Fruit fly (Drosophila melanogaster) ovary, adult (tissue): ENCODE measurements around the gene CG13455.

ENCODE experiments used
- CG17801 ChIP-seq: fragments of 200-800 bp; optimal IDR thresholded peaks from 2 replicates; lab custom pipeline; 2019; ENCODE audit warnings: missing biosample characterization, mild to moderate bottlenecking, missing genetic modification characterization, moderate library complexity; ENCODE audit not compliant: partially characterized antibody

The CG13455 gene

dm6 chr3L:15534274-15535227 is 38.2 kb downstream of the CG13455 start:
- no peak for TF ChIP-seq CG17801 (GFP tag; lab: Kevin White, UChicago)

dm6 chr3L:15535228-15535598 is 38.8 kb downstream of the CG13455 start, which contains the start of gene CrebA:
Gene CrebA (plus strand): TSS chr3L:15535395.
- peak; percentile 1 for TF ChIP-seq CG17801 (GFP tag; lab: Kevin White, UChicago)

DNA sequence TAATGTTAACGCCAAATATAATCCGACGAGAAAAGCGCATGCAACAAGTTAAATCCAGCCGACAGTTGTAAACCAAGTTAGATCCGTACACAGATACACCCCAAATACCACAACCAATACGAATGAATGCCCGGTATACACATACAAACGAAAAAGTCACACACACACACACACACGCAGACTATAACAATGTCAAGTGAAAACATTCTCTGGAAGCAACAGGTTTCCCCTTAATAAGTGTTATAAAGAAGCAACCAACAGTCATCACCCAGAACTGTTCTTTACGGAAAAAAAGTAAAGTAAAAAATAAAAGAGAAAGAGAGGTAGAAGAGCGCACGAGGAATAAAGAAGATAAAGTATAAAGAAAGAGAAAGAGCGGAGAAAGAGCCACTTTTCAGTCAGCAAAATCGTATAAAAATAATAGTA is 39.4 kb downstream of the CG13455 start:
- no peak for TF ChIP-seq CG17801 (GFP tag; lab: Kevin White, UChicago)

dm6 chr3L:15536550-15536949 is 40.2 kb downstream of the CG13455 start:
- no peak for TF ChIP-seq CG17801 (GFP tag; lab: Kevin White, UChicago)

DNA sequence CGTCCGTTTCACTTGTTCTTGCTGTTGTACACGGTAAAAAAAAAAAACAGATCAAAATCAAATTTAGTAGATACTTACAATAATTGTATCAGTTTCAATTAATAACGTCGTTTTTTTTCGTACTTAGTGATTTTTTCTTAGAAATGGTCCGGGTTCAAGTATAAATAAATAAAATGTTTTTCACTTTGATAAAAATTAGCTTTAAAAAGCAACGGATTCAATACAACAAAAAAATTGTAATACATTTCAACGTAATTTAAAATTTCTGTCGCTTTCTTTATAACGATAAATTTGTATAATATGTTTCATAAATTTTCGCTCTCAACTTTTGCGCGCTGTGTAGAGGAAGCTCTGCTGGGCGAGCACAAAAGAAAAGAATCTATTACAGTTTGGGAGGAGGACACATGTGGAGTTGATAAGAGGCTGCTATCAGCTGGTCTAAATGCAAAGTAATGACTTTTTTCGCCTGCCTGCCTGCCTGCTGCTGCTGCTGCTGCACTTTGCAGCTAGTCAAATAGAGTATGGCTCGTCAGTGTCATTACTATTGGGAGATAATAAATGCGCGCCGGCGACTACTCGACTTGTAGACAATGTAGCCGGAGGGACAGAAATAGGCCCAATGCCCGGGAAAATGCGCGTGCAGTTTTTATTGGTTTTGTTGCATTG is 41.7 kb downstream of the CG13455 start:
- no peak for TF ChIP-seq CG17801 (GFP tag; lab: Kevin White, UChicago)

DNA sequence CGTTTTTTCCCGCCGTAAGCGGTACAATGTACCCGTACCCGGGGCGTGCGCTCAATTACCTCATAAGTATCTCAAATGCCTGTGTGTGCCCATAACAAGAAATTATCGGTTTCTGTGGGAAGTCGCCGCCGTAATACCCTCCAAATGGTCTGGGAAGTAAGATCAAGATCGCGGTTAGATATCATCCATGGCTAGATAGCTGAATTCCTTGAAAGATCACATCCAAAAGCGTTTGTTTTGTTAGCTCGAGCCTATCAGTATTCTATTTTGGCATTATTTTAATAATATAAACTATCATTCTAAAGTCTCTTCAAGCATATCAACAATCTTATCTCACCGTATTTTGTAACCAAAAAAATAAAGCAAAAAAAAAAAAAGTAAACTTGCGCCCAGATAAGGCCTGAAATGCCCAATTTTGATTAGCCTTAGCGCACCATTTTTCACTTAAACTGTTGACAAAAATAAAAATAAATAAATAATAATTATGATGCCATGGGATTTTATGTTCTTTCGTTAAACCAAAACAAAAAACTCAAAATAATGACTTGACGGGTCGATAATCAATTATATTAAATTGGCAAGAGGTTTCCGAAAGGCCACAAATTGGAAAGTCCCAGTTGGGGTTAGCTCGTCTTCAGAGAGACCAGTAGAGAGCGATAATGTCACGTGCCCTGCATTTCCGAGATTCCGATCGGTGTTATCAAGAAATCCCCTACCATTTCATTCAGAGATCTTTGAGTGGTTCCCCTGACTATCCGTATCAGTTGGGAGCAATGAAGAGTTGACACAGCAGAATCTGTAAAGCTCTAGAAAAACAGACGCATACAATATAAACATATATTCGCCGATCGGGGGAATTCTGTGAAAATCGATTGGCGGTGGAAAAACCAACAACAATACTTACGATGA is 42.5 kb downstream of the CG13455 start:
- TF ChIP-seq CG17801 (GFP tag; lab: Kevin White, UChicago): no peak

DNA sequence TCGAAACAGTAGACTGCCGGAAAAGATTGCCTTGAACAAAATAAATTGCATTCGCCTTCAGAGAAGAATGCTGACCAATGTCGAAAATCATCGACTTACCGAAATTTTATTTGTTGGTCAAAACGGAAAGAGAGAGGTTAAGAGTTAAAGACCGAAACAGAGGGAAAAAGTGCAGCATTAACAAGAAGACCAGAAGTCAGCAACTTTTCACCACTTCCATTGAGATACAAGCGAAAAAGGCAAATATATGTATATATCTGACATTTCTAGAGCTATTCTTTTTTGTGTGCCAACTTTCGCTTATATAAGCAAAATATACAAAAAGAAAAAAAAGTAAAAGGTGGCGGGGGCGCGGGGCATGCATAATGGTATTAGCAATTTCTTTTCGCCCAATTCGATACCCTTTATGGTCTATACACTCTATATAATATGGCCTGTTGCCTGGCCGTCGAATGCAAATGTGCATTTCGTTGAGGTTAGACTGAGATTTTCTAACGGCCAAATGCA is 43.6 kb downstream of the CG13455 start:
- TF ChIP-seq CG17801 (GFP tag; lab: Kevin White, UChicago): peak; percentile 17

DNA sequence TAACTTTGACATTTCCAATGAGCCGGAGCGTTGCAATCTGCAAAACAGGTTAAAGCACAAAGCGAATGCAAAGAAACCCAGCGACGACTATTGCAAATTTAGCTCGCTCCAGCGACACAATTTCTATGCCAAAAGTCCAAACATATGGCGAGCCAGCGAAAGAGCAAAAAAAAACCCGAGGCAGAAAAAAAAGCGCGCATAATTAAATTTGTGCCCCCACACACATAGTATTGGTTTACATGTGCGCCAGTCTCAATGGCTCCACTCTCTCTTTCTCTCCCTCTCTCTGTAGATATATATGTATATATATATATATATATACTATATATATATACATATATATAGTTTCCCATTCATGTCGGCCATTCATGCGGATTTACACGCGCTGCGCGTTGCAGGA is 44.3 kb downstream of the CG13455 start:
- TF ChIP-seq CG17801 (GFP tag; lab: Kevin White, UChicago): no peak

dm6 chr3L:15541281-15541680 is 44.9 kb downstream of the CG13455 start:
- no peak for TF ChIP-seq CG17801 (GFP tag; lab: Kevin White, UChicago)

DNA sequence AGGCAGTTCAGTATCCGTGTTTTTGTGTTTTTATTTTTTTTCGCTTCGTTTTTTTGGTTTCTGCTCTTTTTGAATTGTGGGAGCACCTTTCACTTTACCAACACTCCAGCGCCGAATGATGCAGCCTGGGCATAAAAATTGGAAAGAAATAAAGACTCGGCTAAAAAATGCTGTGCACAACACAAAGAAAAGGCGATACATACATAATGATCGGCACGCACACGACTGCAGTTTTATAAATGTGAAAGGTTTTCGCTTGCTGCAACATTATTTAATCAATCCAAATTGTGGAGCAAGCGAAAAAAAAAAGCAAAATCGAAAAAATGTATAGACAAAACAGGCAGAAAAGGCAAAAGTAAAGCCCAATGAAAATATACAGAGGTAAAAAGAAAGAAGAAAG is 46.7 kb downstream of the CG13455 start:
- TF ChIP-seq CG17801 (GFP tag; lab: Kevin White, UChicago): peak; percentile 21

- TF ChIP-seq CG17801 (GFP tag; lab: Kevin White, UChicago): no peak
Observed at dm6 chr3L:15543467-15543866, 47.1 kb downstream of the CG13455 start.

dm6 chr3L:15544455-15545415 is 48.4 kb downstream of the CG13455 start:
- no peak for TF ChIP-seq CG17801 (GFP tag; lab: Kevin White, UChicago)

DNA sequence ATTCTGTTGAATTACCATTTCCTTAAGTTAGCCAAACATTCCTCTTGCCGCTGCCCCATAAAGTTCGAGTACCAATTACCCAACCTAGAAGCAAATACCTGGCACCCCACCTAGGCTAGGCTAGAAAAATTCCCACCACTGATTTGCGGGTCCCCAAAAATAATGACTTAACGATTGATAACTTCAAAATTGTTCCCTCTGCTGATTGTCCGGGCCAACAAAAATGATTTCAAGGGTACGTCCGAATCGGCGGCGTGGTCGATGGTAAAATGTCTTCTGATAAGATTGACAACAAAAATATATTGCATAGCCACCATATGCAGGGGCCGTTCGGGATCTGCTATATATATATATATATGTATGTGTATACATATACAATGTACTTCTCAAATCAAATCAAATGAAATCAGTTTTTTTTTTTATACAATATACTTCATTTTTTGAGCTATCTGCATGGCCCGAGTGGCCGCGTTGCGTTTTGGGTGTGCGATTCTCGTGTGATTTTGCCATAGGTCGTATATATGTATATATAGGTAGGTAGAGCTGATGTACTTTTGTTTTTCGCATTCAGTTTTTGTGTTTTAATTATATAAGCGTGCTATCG is 50.9 kb downstream of the CG13455 start:
- no peak for TF ChIP-seq CG17801 (GFP tag; lab: Kevin White, UChicago)
